Worm (Caenorhabditis elegans): Measurements from ENCODE around the gene F09A5.2.
A peak's percentile ranks its signal among the peaks of the same experiment; 100 is the strongest.

The F09A5.2 gene

ce11 chrX:13155730-13156129, 20.8 kb downstream of the F09A5.2 start:
- peak; percentile 11 for TF ChIP-seq ces-1 (GFP tag; optimal IDR thresholded peaks at IDR 0.05)
- TF ChIP-seq bed-3 (GFP tag; optimal IDR thresholded peaks at IDR 0.05) = no peak

- TF ChIP-seq drap-1 (GFP tag; optimal IDR thresholded peaks at IDR 0.05) (no peak), flh-1 (GFP tag; optimal IDR thresholded peaks at IDR 0.05) (no peak), mab-5 (tag; optimal IDR thresholded peaks at IDR 0.05) (no peak), mep-1 (tag; optimal IDR thresholded peaks at IDR 0.05) (no peak), pha-4 (tag; optimal IDR thresholded peaks at IDR 0.05) (no peak), ceh-39 (tag; optimal IDR thresholded peaks at IDR 0.05) (no peak), mls-2 (tag; optimal IDR thresholded peaks at IDR 0.05) (no peak)
Observed at ce11 chrX:13157112-13157768, 22.3 kb downstream of the F09A5.2 start.

ce11 chrX:13158487-13158886, 23.6 kb downstream of the F09A5.2 start:
- TF ChIP-seq nhr-237 (tag; optimal IDR thresholded peaks at IDR 0.05) (no peak), snpc-4 (tag; optimal IDR thresholded peaks at IDR 0.05) (no peak), lin-13 (tag; optimal IDR thresholded peaks at IDR 0.05) (no peak), nhr-28 (tag; optimal IDR thresholded peaks at IDR 0.05) (no peak), unc-39 (tag; optimal IDR thresholded peaks at IDR 0.05) (no peak), ceh-43 (GFP tag; optimal IDR thresholded peaks at IDR 0.05) (no peak), elt-1 (tag; optimal IDR thresholded peaks at IDR 0.05; ENCODE audit: borderline replicate concordance, insufficient read depth) (no peak), tbx-8 (GFP tag; optimal IDR thresholded peaks at IDR 0.05) (no peak), lin-32 (GFP tag; optimal IDR thresholded peaks at IDR 0.05) (no peak), mls-2 (tag; optimal IDR thresholded peaks at IDR 0.05) (no peak), M03D4.4 (tag; optimal IDR thresholded peaks at IDR 0.05) (no peak), unc-120 (tag; optimal IDR thresholded peaks at IDR 0.05; ENCODE audit: poor library complexity, severe bottlenecking) (no peak), unc-62 (GFP tag; optimal IDR thresholded peaks at IDR 0.05) (no peak)

ce11 chrX:13159005-13159404, 24.1 kb downstream of the F09A5.2 start:
- TF ChIP-seq nhr-237 (tag; optimal IDR thresholded peaks at IDR 0.05) = no peak
- TF ChIP-seq nhr-28 (tag; optimal IDR thresholded peaks at IDR 0.05) = no peak
- TF ChIP-seq tbx-8 (GFP tag; optimal IDR thresholded peaks at IDR 0.05) = no peak
- TF ChIP-seq cnd-1 (tag; optimal IDR thresholded peaks at IDR 0.05) = no peak
- TF ChIP-seq blmp-1 (tag; optimal IDR thresholded peaks at IDR 0.05) = no peak
- no peak for TF ChIP-seq sem-2 (GFP tag; optimal IDR thresholded peaks at IDR 0.05)
- TF ChIP-seq snpc-4 (tag; optimal IDR thresholded peaks at IDR 0.05) = no peak
- TF ChIP-seq lsy-2 (tag; optimal IDR thresholded peaks at IDR 0.05) = no peak

- TF ChIP-seq nhr-2 (tag; optimal IDR thresholded peaks at IDR 0.05) = no peak
Observed at ce11 chrX:13159890-13160289, 25.0 kb downstream of the F09A5.2 start.

- TF ChIP-seq nhr-2 (tag; optimal IDR thresholded peaks at IDR 0.05) = no peak
- no peak for TF ChIP-seq nhr-76 (tag; optimal IDR thresholded peaks at IDR 0.05)
- no peak for TF ChIP-seq tbx-8 (GFP tag; optimal IDR thresholded peaks at IDR 0.05)
- TF ChIP-seq mab-5 (tag; optimal IDR thresholded peaks at IDR 0.05) = no peak
- TF ChIP-seq mls-2 (tag; optimal IDR thresholded peaks at IDR 0.05) = no peak
- no peak for TF ChIP-seq unc-120 (tag; optimal IDR thresholded peaks at IDR 0.05; ENCODE audit: poor library complexity, severe bottlenecking)
- TF ChIP-seq sptf-1 (tag; optimal IDR thresholded peaks at IDR 0.05) = no peak
- no peak for TF ChIP-seq ceh-43 (GFP tag; optimal IDR thresholded peaks at IDR 0.05)
- no peak for TF ChIP-seq unc-62 (GFP tag; optimal IDR thresholded peaks at IDR 0.05)
Observed at ce11 chrX:13161778-13162177, 26.9 kb downstream of the F09A5.2 start.
